Worm (Caenorhabditis elegans) whole organism, L1 larva: ENCODE data around the gene F13D12.8.
A peak's percentile ranks its signal among the peaks of the same experiment; 100 is the strongest.

Experiments
- C04F5.9 ChIP-seq: sonication (generic microtip); optimal IDR thresholded peaks from 2 replicates; lab custom pipeline; 2016; ENCODE audit warnings: missing genetic modification characterization, missing compliant biosample characterization
- F16B12.6 ChIP-seq: fragments of 150-350 bp; optimal IDR thresholded peaks from 2 replicates; lab custom pipeline; 2014; ENCODE audit warnings: missing biosample characterization, missing genetic modification characterization
- Y116A8C.19 ChIP-seq: sonication (generic microtip); optimal IDR thresholded peaks from 2 replicates; lab custom pipeline; 2016; ENCODE audit warnings: missing compliant biosample characterization, missing genetic modification characterization, borderline replicate concordance
- aly-2 ChIP-seq: fragments of 150-350 bp; optimal IDR thresholded peaks from 2 replicates; lab custom pipeline; 2014; ENCODE audit warnings: missing biosample characterization, missing genetic modification characterization
- ama-1 ChIP-seq: fragments of 150-350 bp; optimal IDR thresholded peaks from 2 replicates; lab custom pipeline; 2014
- blmp-1 ChIP-seq: fragments of 150-350 bp; optimal IDR thresholded peaks from 2 replicates; lab custom pipeline; 2014; ENCODE audit warnings: missing biosample characterization, missing genetic modification characterization
- ceh-63 ChIP-seq: fragments of 200-800 bp; sonication (Bioruptor generic); optimal IDR thresholded peaks from 2 replicates; lab custom pipeline; 2018; ENCODE audit warnings: mild to moderate bottlenecking, missing genetic modification characterization, missing compliant biosample characterization
- ceh-8 ChIP-seq: fragments of 200-800 bp; sonication (Bioruptor generic); optimal IDR thresholded peaks from 2 replicates; lab custom pipeline; 2018; ENCODE audit warnings: mild to moderate bottlenecking, missing genetic modification characterization, moderate library complexity, missing compliant biosample characterization
- ceh-82 ChIP-seq, 3 experiments: fragments of 150-350 bp in 1 of 3; sonication (generic microtip) in 2 of 3; optimal IDR thresholded peaks; 2 replicates each; lab custom pipeline; 2014 to 2017; ENCODE audit warnings: missing biosample characterization in 3 of 3, missing genetic modification characterization in 3 of 3
- ceh-88 ChIP-seq: fragments of 200-800 bp; sonication (Bioruptor generic); IDR thresholded peaks from 2 replicates; pipeline ENCODE4 v1.3.6; 2022; ENCODE audit warnings: missing genetic modification characterization, missing compliant biosample characterization
- ces-1 ChIP-seq: fragments of 150-350 bp; optimal IDR thresholded peaks from 2 replicates; lab custom pipeline; 2014; ENCODE audit warnings: missing biosample characterization, missing genetic modification reagents, missing genetic modification characterization
- dsc-1 ChIP-seq: sonication (generic microtip); optimal IDR thresholded peaks from 2 replicates; lab custom pipeline; 2016; ENCODE audit warnings: mild to moderate bottlenecking, missing genetic modification characterization, missing compliant biosample characterization
- efl-1 ChIP-seq, 4 experiments: fragments of 150-350 bp; optimal IDR thresholded peaks in 3 of 4; peaks in 1 of 4; 1 replicate in 1 of 4; 2 replicates in 3 of 4; lab custom pipeline; 2014; ENCODE audit warnings: missing biosample characterization in 2 of 4, missing genetic modification characterization in 2 of 4, missing genetic modification reagents in 2 of 4
- efl-3 ChIP-seq: fragments of 200-800 bp; sonication (Bioruptor generic); optimal IDR thresholded peaks from 2 replicates; lab custom pipeline; 2018; ENCODE audit warnings: mild to moderate bottlenecking, missing genetic modification characterization, missing compliant biosample characterization
- egl-13 ChIP-seq: sonication (generic microtip); optimal IDR thresholded peaks from 2 replicates; lab custom pipeline; 2016; ENCODE audit warnings: missing genotype, missing genetic modification reagents, missing genetic modification characterization, missing compliant biosample characterization
- elt-3 ChIP-seq, 6 experiments: fragments of 150-350 bp in 1 of 6; sonication (generic microtip); optimal IDR thresholded peaks; 2 replicates each; lab custom pipeline; 2017 to 2018; ENCODE audit warnings: missing biosample characterization in 6 of 6, missing genetic modification characterization in 6 of 6, inconsistent platforms in 1 of 6
- fkh-10 ChIP-seq: sonication (generic microtip); optimal IDR thresholded peaks from 2 replicates; lab custom pipeline; 2017; ENCODE audit warnings: missing biosample characterization, missing genetic modification reagents, missing genetic modification characterization
- fkh-4 ChIP-seq: sonication (generic microtip); optimal IDR thresholded peaks from 2 replicates; lab custom pipeline; 2016; ENCODE audit warnings: missing compliant biosample characterization, missing genetic modification characterization, borderline replicate concordance
- fkh-8 ChIP-seq: sonication (generic microtip); optimal IDR thresholded peaks from 2 replicates; lab custom pipeline; 2016; ENCODE audit warnings: mild to moderate bottlenecking, missing genetic modification characterization, missing compliant biosample characterization
- grh-1 ChIP-seq: fragments of 200-800 bp; sonication (Bioruptor generic); IDR thresholded peaks from 2 replicates; pipeline ENCODE4 v1.3.6; 2022; ENCODE audit warnings: missing genetic modification reagents, missing genetic modification characterization, missing compliant biosample characterization
- hlh-17 ChIP-seq: fragments of 200-800 bp; sonication (Bioruptor generic); optimal IDR thresholded peaks from 2 replicates; lab custom pipeline; 2018; ENCODE audit warnings: missing genetic modification characterization, mild to moderate bottlenecking, missing compliant biosample characterization, moderate library complexity, borderline replicate concordance
- hpl-2 ChIP-seq: fragments of 150-350 bp; optimal IDR thresholded peaks from 2 replicates; lab custom pipeline; 2014; ENCODE audit warnings: missing biosample characterization, missing genetic modification reagents, missing genetic modification characterization
- isw-1 ChIP-seq: fragments of 200-800 bp; sonication (Bioruptor generic); IDR thresholded peaks from 2 replicates; pipeline ENCODE4 v1.3.6; 2022; ENCODE audit warnings: missing genetic modification characterization, missing compliant biosample characterization
- lin-14 ChIP-seq: fragments of 200-800 bp; sonication (Bioruptor generic); optimal IDR thresholded peaks from 2 replicates; lab custom pipeline; 2018; ENCODE audit warnings: mild to moderate bottlenecking, missing genetic modification characterization, moderate library complexity, missing compliant biosample characterization
- lin-15B ChIP-seq: fragments of 150-350 bp; sonication (generic microtip); optimal IDR thresholded peaks from 3 replicates; lab custom pipeline; 2014; ENCODE audit warnings: missing biosample characterization, missing genetic modification characterization
- lin-35 ChIP-seq, 2 experiments: fragments of 150-350 bp; optimal IDR thresholded peaks; 2 replicates each; lab custom pipeline; 2014; ENCODE audit warnings: missing biosample characterization in 2 of 2, missing genetic modification characterization in 2 of 2, missing genetic modification reagents in 2 of 2
- lin-39 ChIP-seq: fragments of 150-350 bp; optimal IDR thresholded peaks from 2 replicates; lab custom pipeline; 2014; ENCODE audit warnings: missing biosample characterization, missing genetic modification reagents, missing genetic modification characterization
- mab-9 ChIP-seq: fragments of 200-800 bp; sonication (Bioruptor generic); IDR thresholded peaks from 2 replicates; pipeline ENCODE4 v1.3.6; 2022; ENCODE audit warnings: missing genetic modification reagents, missing genetic modification characterization, missing compliant biosample characterization
- mep-1 ChIP-seq: fragments of 150-350 bp; optimal IDR thresholded peaks from 2 replicates; lab custom pipeline; 2014; ENCODE audit warnings: missing biosample characterization, missing genetic modification characterization
- nhr-20 ChIP-seq: sonication (generic microtip); optimal IDR thresholded peaks from 2 replicates; lab custom pipeline; 2016; ENCODE audit warnings: mild to moderate bottlenecking, missing genetic modification characterization, missing compliant biosample characterization
- nhr-237 ChIP-seq: fragments of 150-350 bp; optimal IDR thresholded peaks from 2 replicates; lab custom pipeline; 2014; ENCODE audit warnings: missing biosample characterization, missing genetic modification characterization
- nhr-28 ChIP-seq: fragments of 150-350 bp; optimal IDR thresholded peaks from 2 replicates; lab custom pipeline; 2014; ENCODE audit warnings: missing biosample characterization, missing genetic modification characterization
- nhr-76 ChIP-seq: sonication (generic microtip); optimal IDR thresholded peaks from 2 replicates; lab custom pipeline; 2017; ENCODE audit warnings: missing biosample characterization, missing genetic modification characterization
- nhr-85 ChIP-seq: sonication (generic microtip); peaks from one replicate; lab custom pipeline; 2016; ENCODE audit warnings: missing genetic modification characterization, inconsistent platforms, missing compliant biosample characterization
- nhr-90 ChIP-seq: sonication (generic microtip); optimal IDR thresholded peaks from 2 replicates; lab custom pipeline; 2016; ENCODE audit warnings: mild to moderate bottlenecking, missing genetic modification characterization, missing compliant biosample characterization; ENCODE audit not compliant: poor library complexity
- pax-3 ChIP-seq: fragments of 200-800 bp; sonication (Bioruptor generic); optimal IDR thresholded peaks from 2 replicates; lab custom pipeline; 2018; ENCODE audit warnings: mild to moderate bottlenecking, missing genetic modification characterization, moderate library complexity, missing compliant biosample characterization
- skn-1 ChIP-seq: fragments of 150-350 bp; optimal IDR thresholded peaks from 2 replicates; lab custom pipeline; 2014; ENCODE audit warnings: missing biosample characterization, missing genetic modification characterization
- snu-23 ChIP-seq: sonication (generic microtip); optimal IDR thresholded peaks from 2 replicates; lab custom pipeline; 2016; ENCODE audit warnings: missing genetic modification characterization, missing compliant biosample characterization
- sox-4 ChIP-seq: sonication (generic microtip); optimal IDR thresholded peaks from 2 replicates; lab custom pipeline; 2016; ENCODE audit warnings: missing genetic modification characterization, missing compliant biosample characterization
- sptf-1 ChIP-seq: fragments of 150-350 bp; optimal IDR thresholded peaks from 2 replicates; lab custom pipeline; 2014; ENCODE audit warnings: missing biosample characterization, missing genetic modification characterization
- sup-37 ChIP-seq: fragments of 200-800 bp; sonication (Bioruptor generic); optimal IDR thresholded peaks from 2 replicates; lab custom pipeline; 2018; ENCODE audit warnings: mild to moderate bottlenecking, missing genetic modification characterization, missing compliant biosample characterization
- swsn-7 ChIP-seq: sonication (generic microtip); optimal IDR thresholded peaks from 2 replicates; lab custom pipeline; 2016; ENCODE audit warnings: missing genetic modification characterization, missing compliant biosample characterization
- tbx-2 ChIP-seq: sonication (generic microtip); optimal IDR thresholded peaks from 2 replicates; lab custom pipeline; 2016; ENCODE audit warnings: missing genetic modification characterization, missing compliant biosample characterization
- tlp-1 ChIP-seq: fragments of 150-350 bp; optimal IDR thresholded peaks from 2 replicates; lab custom pipeline; 2014; ENCODE audit warnings: missing biosample characterization, missing genetic modification characterization
- unc-86 ChIP-seq: sonication (generic microtip); optimal IDR thresholded peaks from 2 replicates; lab custom pipeline; 2016; ENCODE audit warnings: missing genetic modification characterization, missing compliant biosample characterization
- unc-98 ChIP-seq: fragments of 200-800 bp; sonication (Bioruptor generic); IDR thresholded peaks from 2 replicates; pipeline ENCODE4 v1.3.6; 2022; ENCODE audit warnings: missing genetic modification characterization, missing compliant biosample characterization
- vab-15 ChIP-seq: sonication (generic microtip); optimal IDR thresholded peaks from 2 replicates; lab custom pipeline; 2017; ENCODE audit warnings: missing genotype, mild to moderate bottlenecking, missing genetic modification characterization, missing compliant biosample characterization
- ztf-4 ChIP-seq: fragments of 150-350 bp; optimal IDR thresholded peaks from 2 replicates; lab custom pipeline; 2014; ENCODE audit warnings: missing biosample characterization, missing genetic modification characterization

Gene F13D12.8

DNA sequence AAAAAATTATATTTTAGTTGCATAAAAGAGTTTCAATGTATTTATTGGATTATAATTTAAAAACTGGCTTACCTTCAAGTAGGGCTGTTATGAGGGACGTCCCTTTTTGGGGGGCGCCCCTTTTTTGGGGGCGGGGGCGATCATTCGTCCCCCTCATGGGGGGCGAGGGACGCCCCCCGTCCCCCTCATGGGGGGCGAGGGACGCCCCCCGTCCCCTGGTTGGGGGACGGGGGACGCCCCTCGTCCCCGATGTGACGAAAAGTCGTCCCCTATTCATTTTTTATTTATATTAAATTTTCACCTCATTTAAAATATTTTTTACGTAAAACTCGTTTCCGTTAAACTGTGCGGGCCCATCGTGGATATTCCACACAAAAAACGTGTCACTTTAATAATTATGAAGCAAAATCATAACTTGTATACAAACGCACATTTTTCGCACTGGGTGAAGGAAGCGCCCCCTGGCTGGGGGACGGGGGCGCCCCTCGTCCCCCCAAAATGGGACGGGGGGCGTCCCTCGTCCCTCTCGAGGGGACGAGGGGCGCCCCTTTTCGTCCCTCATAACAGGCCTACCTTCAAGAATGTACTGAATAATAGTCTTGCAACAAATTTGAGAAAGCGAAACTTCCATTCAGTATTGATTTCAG lies 33.2 kb upstream of the F13D12.8 start:
- TF ChIP-seq grh-1 (GFP tag; lab: Robert Waterston, UW) (no peak), ceh-63 (no peak), ceh-8 (GFP tag; lab: Kevin White, UChicago) (peak; percentile 75), sup-37 (GFP tag; lab: Kevin White, UChicago) (no peak)
- TF ChIP-seq, all 84 proteins: peak for 1

DNA sequence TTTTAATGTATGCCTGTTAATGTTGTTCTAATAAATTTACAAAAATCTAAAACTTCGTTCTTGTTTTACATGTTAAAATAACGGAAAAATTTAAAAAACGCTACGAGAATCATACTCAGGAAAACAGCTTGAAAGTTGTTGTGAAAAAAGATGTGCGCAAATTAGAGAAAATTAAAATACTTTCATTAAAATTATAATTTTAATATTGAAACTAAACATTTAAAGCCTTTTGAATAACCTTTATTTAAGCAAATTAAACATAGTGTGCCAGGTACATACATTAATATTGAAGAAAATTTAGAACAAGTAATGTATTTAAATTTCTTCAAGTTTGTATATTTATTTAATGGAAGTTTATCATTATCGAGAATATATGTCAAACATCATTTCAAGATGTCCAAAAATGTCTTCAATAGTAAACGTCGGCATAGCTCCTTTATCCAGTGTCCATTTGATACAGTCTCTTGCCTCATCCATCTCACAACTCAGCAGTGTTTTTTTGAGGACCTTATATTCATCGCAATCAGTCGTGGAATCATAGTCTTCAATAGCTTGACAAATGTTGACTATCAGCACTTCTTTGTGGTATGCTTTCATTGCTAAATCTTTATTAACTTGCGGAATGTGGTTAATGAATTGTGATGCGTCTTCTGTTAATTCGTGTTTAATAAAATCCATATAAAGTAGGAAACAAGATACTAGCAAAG lies 29.6 kb upstream of the F13D12.8 start:
- no peak for TF ChIP-seq nhr-28 (tag; lab: Kevin White, UChicago)
- peak; percentile 41 for TF ChIP-seq egl-13 (tag; lab: Kevin White, UChicago)
- TF ChIP-seq F16B12.6 (tag; lab: Kevin White, UChicago): peak; percentile 10
- no peak for TF ChIP-seq ceh-82 (tag; optimal IDR thresholded peaks at IDR 0.05; lab: Kevin White, UChicago)
- no peak for TF ChIP-seq nhr-237 (tag; lab: Kevin White, UChicago)
- no peak for TF ChIP-seq nhr-76 (tag; lab: Kevin White, UChicago)
- peak; percentile 80 for TF ChIP-seq fkh-8 (tag; lab: Kevin White, UChicago)
- peak; percentile 31 for TF ChIP-seq pax-3
- TF ChIP-seq isw-1 (GFP tag; lab: Robert Waterston, UW): peak; percentile 14; the same call in 1 of the 2 replicates
- TF ChIP-seq skn-1 (tag; lab: Kevin White, UChicago): peak; percentile 96
- no peak for TF ChIP-seq lin-15B (tag; lab: Kevin White, UChicago)
- TF ChIP-seq unc-98 (GFP tag; lab: Robert Waterston, UW): no peak
- TF ChIP-seq Y116A8C.19: no peak
- TF ChIP-seq ztf-4 (tag; lab: Kevin White, UChicago): peak; percentile 91
- no peak for TF ChIP-seq blmp-1
- no peak for TF ChIP-seq ces-1 (GFP tag; lab: Kevin White, UChicago)
- TF ChIP-seq dsc-1 (tag; lab: Kevin White, UChicago): no peak
- no peak for TF ChIP-seq sox-4 (tag; lab: Kevin White, UChicago)
- no peak for TF ChIP-seq tlp-1
- TF ChIP-seq unc-86 (tag; lab: Kevin White, UChicago): peak; percentile 21
- TF ChIP-seq grh-1 (GFP tag; lab: Robert Waterston, UW): no peak
- peak; percentile 57 for TF ChIP-seq nhr-20 (tag; lab: Kevin White, UChicago)
- peak; percentile 23 for TF ChIP-seq ceh-8 (GFP tag; lab: Kevin White, UChicago)
- no peak for TF ChIP-seq lin-39 (tag; lab: Kevin White, UChicago)
- peak; percentile 52; the same call in 1 of the 2 replicates for TF ChIP-seq ceh-88 (GFP tag; lab: Robert Waterston, UW)
- TF ChIP-seq hlh-17 (GFP tag; lab: Kevin White, UChicago): no peak
- TF ChIP-seq sptf-1 (tag; lab: Kevin White, UChicago): no peak
- TF ChIP-seq efl-3 (GFP tag; lab: Kevin White, UChicago): no peak
- no peak for TF ChIP-seq lin-14 (GFP tag; lab: Kevin White, UChicago)
- TF ChIP-seq nhr-85 (tag; lab: Kevin White, UChicago): peak; percentile 43
- TF ChIP-seq aly-2 (tag; lab: Kevin White, UChicago): peak; percentile 98
- no peak for TF ChIP-seq vab-15 (tag; lab: Kevin White, UChicago)
- peak; percentile 26 for TF ChIP-seq nhr-90
- no peak for TF ChIP-seq hpl-2 (GFP tag; lab: Kevin White, UChicago)
- TF ChIP-seq efl-1 (optimal IDR thresholded peaks at IDR 0.05; lab: Kevin White, UChicago): no peak
- TF ChIP-seq efl-1 (GFP tag; optimal IDR thresholded peaks at IDR 0.05 in 1 of 2; lab: Kevin White, UChicago): peak in 1 of 2 experiments; percentile 42
- peak; percentile 95 for TF ChIP-seq mep-1 (tag; lab: Kevin White, UChicago)
- TF ChIP-seq fkh-4 (tag; lab: Kevin White, UChicago): no peak
- no peak for TF ChIP-seq ceh-63
- TF ChIP-seq elt-3 (tag; optimal IDR thresholded peaks at IDR 0.05; lab: Kevin White, UChicago): peak in 1 of 6 experiments; percentile 65
- peak; percentile 2 to 53 for TF ChIP-seq lin-35 (GFP tag; optimal IDR thresholded peaks at IDR 0.05; lab: Kevin White, UChicago)
- no peak for TF ChIP-seq C04F5.9 (tag; lab: Kevin White, UChicago)
- TF ChIP-seq snu-23 (GFP tag; lab: Kevin White, UChicago): peak; percentile 55
- no peak for TF ChIP-seq fkh-10 (GFP tag; lab: Kevin White, UChicago)
- TF ChIP-seq tbx-2 (tag; lab: Kevin White, UChicago): no peak
- TF ChIP-seq ama-1 (lab: Kevin White, UChicago): peak; percentile 98
- peak; percentile 68 for TF ChIP-seq mab-9 (GFP tag; lab: Robert Waterston, UW)
- peak; percentile 31 for TF ChIP-seq swsn-7 (tag; lab: Kevin White, UChicago)
